Worm (Caenorhabditis elegans) whole organism, mixed stage, embryonic: ENCODE results near the gene gegf-1.
A peak's percentile ranks its signal among the peaks of the same experiment; 100 is the strongest.

Source experiments
- M03D4.4 ChIP-seq: sonication (generic microtip); optimal IDR thresholded peaks from 2 replicates; lab custom pipeline; 2017; ENCODE audit warnings: mild to moderate bottlenecking, missing genetic modification characterization, missing compliant biosample characterization
- bed-3 ChIP-seq: fragments of 200-800 bp; sonication (Bioruptor generic); optimal IDR thresholded peaks from 3 replicates; lab custom pipeline; 2018; ENCODE audit warnings: mild to moderate bottlenecking, missing genetic modification characterization, moderate library complexity, missing compliant biosample characterization
- blmp-1 ChIP-seq: fragments of 150-350 bp; optimal IDR thresholded peaks from 2 replicates; lab custom pipeline; 2014; ENCODE audit warnings: missing biosample characterization, missing genetic modification characterization
- ceh-39 ChIP-seq: fragments of 150-350 bp; optimal IDR thresholded peaks from 2 replicates; lab custom pipeline; 2014; ENCODE audit warnings: missing biosample characterization, missing genetic modification characterization
- ceh-43 ChIP-seq: fragments of 200-800 bp; sonication (Bioruptor generic); optimal IDR thresholded peaks from 2 replicates; lab custom pipeline; 2018; ENCODE audit warnings: mild to moderate bottlenecking, missing genetic modification characterization, moderate library complexity, missing compliant biosample characterization
- ceh-83 ChIP-seq: fragments of 200-800 bp; sonication (Bioruptor generic); optimal IDR thresholded peaks from 2 replicates; lab custom pipeline; 2018; ENCODE audit warnings: mild to moderate bottlenecking, missing genetic modification characterization, missing compliant biosample characterization
- ces-1 ChIP-seq: fragments of 150-350 bp; optimal IDR thresholded peaks from 2 replicates; lab custom pipeline; 2014; ENCODE audit warnings: missing biosample characterization, missing genetic modification reagents, missing genetic modification characterization
- cnd-1 ChIP-seq: fragments of 200-800 bp; sonication (Bioruptor generic); optimal IDR thresholded peaks from 2 replicates; lab custom pipeline; 2018; ENCODE audit warnings: mild to moderate bottlenecking, missing genetic modification characterization, missing compliant biosample characterization
- drap-1 ChIP-seq: fragments of 200-800 bp; sonication (Bioruptor generic); optimal IDR thresholded peaks from 3 replicates; lab custom pipeline; 2018; ENCODE audit warnings: mild to moderate bottlenecking, missing genetic modification characterization, missing compliant biosample characterization
- elt-1 ChIP-seq: sonication (generic microtip); optimal IDR thresholded peaks from 2 replicates; lab custom pipeline; 2017; ENCODE audit warnings: missing genetic modification characterization, mild to moderate bottlenecking, missing compliant biosample characterization, antibody characterized with exemption, moderate library complexity, borderline replicate concordance; ENCODE audit not compliant: insufficient read depth
- elt-3 ChIP-seq: fragments of 150-350 bp; optimal IDR thresholded peaks from 2 replicates; lab custom pipeline; 2014; ENCODE audit warnings: missing biosample characterization, missing genetic modification characterization
- flh-1 ChIP-seq: fragments of 200-800 bp; sonication (Bioruptor generic); optimal IDR thresholded peaks from 2 replicates; lab custom pipeline; 2018; ENCODE audit warnings: mild to moderate bottlenecking, missing genetic modification characterization, moderate library complexity, missing compliant biosample characterization
- ham-2 ChIP-seq: fragments of 200-800 bp; sonication (Bioruptor generic); optimal IDR thresholded peaks from 2 replicates; lab custom pipeline; 2018; ENCODE audit warnings: mild to moderate bottlenecking, missing genetic modification characterization, missing compliant biosample characterization
- hlh-1 ChIP-seq: fragments of 150-350 bp; optimal IDR thresholded peaks from 2 replicates; lab custom pipeline; 2014; ENCODE audit warnings: missing biosample characterization, missing genetic modification reagents, missing genetic modification characterization
- lin-13 ChIP-seq: fragments of 150-350 bp; optimal IDR thresholded peaks from 2 replicates; lab custom pipeline; 2014; ENCODE audit warnings: missing biosample characterization, missing genetic modification characterization
- lin-32 ChIP-seq: fragments of 200-800 bp; sonication (Bioruptor generic); optimal IDR thresholded peaks from 2 replicates; lab custom pipeline; 2018; ENCODE audit warnings: mild to moderate bottlenecking, missing genetic modification characterization, missing compliant biosample characterization
- lsy-2 ChIP-seq: fragments of 150-350 bp; optimal IDR thresholded peaks from 2 replicates; lab custom pipeline; 2014; ENCODE audit warnings: missing biosample characterization, missing genetic modification characterization
- mab-5 ChIP-seq: fragments of 150-350 bp; optimal IDR thresholded peaks from 2 replicates; lab custom pipeline; 2014; ENCODE audit warnings: missing biosample characterization, missing genetic modification characterization
- mep-1 ChIP-seq: fragments of 150-350 bp; optimal IDR thresholded peaks from 2 replicates; lab custom pipeline; 2017; ENCODE audit warnings: missing biosample characterization, missing genetic modification reagents, missing genetic modification characterization, inconsistent platforms
- mls-2 ChIP-seq: sonication (generic microtip); optimal IDR thresholded peaks from 2 replicates; lab custom pipeline; 2016; ENCODE audit warnings: mild to moderate bottlenecking, missing genetic modification characterization, moderate library complexity, missing compliant biosample characterization
- nhr-12 ChIP-seq: fragments of 150-350 bp; optimal IDR thresholded peaks from 2 replicates; lab custom pipeline; 2014; ENCODE audit warnings: missing biosample characterization, missing genetic modification characterization
- nhr-2 ChIP-seq: fragments of 150-350 bp; optimal IDR thresholded peaks from 2 replicates; lab custom pipeline; 2014; ENCODE audit warnings: missing biosample characterization, missing genetic modification characterization
- nhr-237 ChIP-seq: fragments of 150-350 bp; optimal IDR thresholded peaks from 2 replicates; lab custom pipeline; 2014; ENCODE audit warnings: missing biosample characterization, missing genetic modification characterization
- nhr-28 ChIP-seq: fragments of 150-350 bp; optimal IDR thresholded peaks from 2 replicates; lab custom pipeline; 2014; ENCODE audit warnings: missing biosample characterization, missing genetic modification characterization
- nhr-76 ChIP-seq: sonication (generic microtip); optimal IDR thresholded peaks from 2 replicates; lab custom pipeline; 2017; ENCODE audit warnings: missing biosample characterization, missing genetic modification characterization
- pha-4 ChIP-seq: fragments of 150-350 bp; optimal IDR thresholded peaks from 2 replicates; lab custom pipeline; 2018; ENCODE audit warnings: missing biosample characterization, missing genetic modification reagents, missing genetic modification characterization
- sem-2 ChIP-seq: fragments of 200-800 bp; sonication (Bioruptor generic); optimal IDR thresholded peaks from 2 replicates; lab custom pipeline; 2018; ENCODE audit warnings: mild to moderate bottlenecking, missing genetic modification characterization, missing compliant biosample characterization
- snpc-4 ChIP-seq: fragments of 150-350 bp; optimal IDR thresholded peaks from 2 replicates; lab custom pipeline; 2014; ENCODE audit warnings: missing biosample characterization, missing genetic modification characterization
- sptf-1 ChIP-seq: sonication (generic microtip); optimal IDR thresholded peaks from 2 replicates; lab custom pipeline; 2017; ENCODE audit warnings: mild to moderate bottlenecking, missing genetic modification characterization, moderate library complexity, missing compliant biosample characterization
- tbx-8 ChIP-seq: fragments of 200-800 bp; sonication (Bioruptor generic); optimal IDR thresholded peaks from 2 replicates; lab custom pipeline; 2018; ENCODE audit warnings: mild to moderate bottlenecking, missing genetic modification characterization, moderate library complexity, missing compliant biosample characterization
- unc-120 ChIP-seq: sonication (generic microtip); optimal IDR thresholded peaks from 2 replicates; lab custom pipeline; 2017; ENCODE audit warnings: missing genetic modification characterization, missing compliant biosample characterization; ENCODE audit not compliant: poor library complexity, severe bottlenecking
- unc-39 ChIP-seq: fragments of 150-350 bp; optimal IDR thresholded peaks from 2 replicates; lab custom pipeline; 2014; ENCODE audit warnings: missing biosample characterization, missing genetic modification characterization
- unc-62 ChIP-seq: fragments of 150-350 bp; optimal IDR thresholded peaks from 2 replicates; lab custom pipeline; 2014; ENCODE audit warnings: missing biosample characterization, missing genetic modification reagents, missing genetic modification characterization
- zip-8 ChIP-seq: fragments of 150-350 bp; optimal IDR thresholded peaks from 2 replicates; lab custom pipeline; 2014; ENCODE audit warnings: missing biosample characterization, missing genetic modification characterization
- ztf-11 ChIP-seq: fragments of 150-350 bp; optimal IDR thresholded peaks from 2 replicates; lab custom pipeline; 2014; ENCODE audit warnings: missing biosample characterization, missing genetic modification characterization

gegf-1 gene

ce11 chrIV:178696-179095 lies 21.0 kb upstream of the gegf-1 start, which contains the start of gene tcl-2:
tcl-2 (plus strand) TSS chrIV:179083.
- TF ChIP-seq sem-2 (GFP tag; lab: Kevin White, UChicago) (peak; percentile 22), lin-32 (GFP tag; lab: Kevin White, UChicago) (peak; percentile 63), cnd-1 (tag; lab: Kevin White, UChicago) (peak; percentile 49), unc-120 (tag; lab: Kevin White, UChicago) (no peak), unc-62 (peak; percentile 67), elt-3 (tag; lab: Kevin White, UChicago) (no peak), unc-39 (tag; lab: Kevin White, UChicago) (no peak), ztf-11 (peak; percentile 26), lin-13 (no peak), ham-2 (no peak), zip-8 (tag; lab: Kevin White, UChicago) (peak; percentile 89), bed-3 (GFP tag; lab: Kevin White, UChicago) (no peak)
- TF ChIP-seq, all 35 proteins: peak for 6

ce11 chrIV:177487-177886 lies 19.8 kb upstream of the gegf-1 start:
- no peak for TF ChIP-seq ceh-83 (GFP tag; lab: Kevin White, UChicago)
- TF ChIP-seq lin-32 (GFP tag; lab: Kevin White, UChicago), result peak; percentile 69
- TF ChIP-seq hlh-1, result peak; percentile 16
- TF ChIP-seq pha-4 (tag; lab: Kevin White, UChicago), result no peak
- no peak for TF ChIP-seq mep-1 (tag; lab: Kevin White, UChicago)
- TF ChIP-seq lin-13, result no peak
- no peak for TF ChIP-seq ham-2
- no peak for TF ChIP-seq mab-5
- peak; percentile 52 for TF ChIP-seq ztf-11
- no peak for TF ChIP-seq drap-1 (GFP tag; lab: Kevin White, UChicago)
- no peak for TF ChIP-seq elt-3 (tag; lab: Kevin White, UChicago)
- TF ChIP-seq lsy-2 (tag; lab: Kevin White, UChicago), result no peak
- peak; percentile 78 for TF ChIP-seq nhr-2 (tag; lab: Kevin White, UChicago)
- TF ChIP-seq unc-62, result peak; percentile 16
- TF ChIP-seq cnd-1 (tag; lab: Kevin White, UChicago), result peak; percentile 38
- no peak for TF ChIP-seq mls-2 (tag; lab: Kevin White, UChicago)

- TF ChIP-seq sem-2 (GFP tag; lab: Kevin White, UChicago) (no peak), nhr-2 (tag; lab: Kevin White, UChicago) (peak; percentile 99), nhr-12 (tag; lab: Kevin White, UChicago) (no peak), cnd-1 (tag; lab: Kevin White, UChicago) (peak; percentile 90), drap-1 (GFP tag; lab: Kevin White, UChicago) (peak; percentile 46), elt-3 (tag; lab: Kevin White, UChicago) (no peak), bed-3 (GFP tag; lab: Kevin White, UChicago) (no peak), lin-13 (peak; percentile 27), mab-5 (no peak), unc-39 (tag; lab: Kevin White, UChicago) (no peak), unc-62 (peak; percentile 65), hlh-1 (no peak), ztf-11 (peak; percentile 56), ceh-83 (GFP tag; lab: Kevin White, UChicago) (no peak), mep-1 (tag; lab: Kevin White, UChicago) (no peak), ham-2 (peak; percentile 29), M03D4.4 (tag; lab: Kevin White, UChicago) (peak; percentile 14), lsy-2 (tag; lab: Kevin White, UChicago) (no peak), ceh-39 (tag; lab: Kevin White, UChicago) (no peak), blmp-1 (tag; lab: Kevin White, UChicago) (no peak), ceh-43 (peak; percentile 81), unc-120 (tag; lab: Kevin White, UChicago) (no peak), tbx-8 (GFP tag; lab: Kevin White, UChicago) (peak; percentile 6), nhr-28 (no peak), elt-1 (tag; lab: Kevin White, UChicago) (no peak), zip-8 (tag; lab: Kevin White, UChicago) (no peak), lin-32 (GFP tag; lab: Kevin White, UChicago) (peak; percentile 59), mls-2 (tag; lab: Kevin White, UChicago) (peak; percentile 89), flh-1 (GFP tag; lab: Kevin White, UChicago) (peak; percentile 15), ces-1 (GFP tag; lab: Kevin White, UChicago) (no peak), pha-4 (tag; lab: Kevin White, UChicago) (no peak), nhr-76 (no peak), sptf-1 (tag; lab: Kevin White, UChicago) (peak; percentile 86), snpc-4 (tag; lab: Kevin White, UChicago) (no peak), nhr-237 (tag; lab: Kevin White, UChicago) (no peak)
Measured at ce11 chrIV:175698-176097, 18.0 kb upstream of the gegf-1 start.
